Fruit fly (Drosophila melanogaster) whole organism, pupa: Measurements from ENCODE around the gene mge.

Source experiments
- CG12605 ChIP-seq: fragments of 200-800 bp; sonication (Bioruptor generic); IDR thresholded peaks from 2 replicates; pipeline ENCODE4 v1.3.6; 2022; ENCODE audit warnings: missing biosample characterization, missing genetic modification characterization
- CG13204 ChIP-seq: fragments of 200-800 bp; sonication (Bioruptor generic); optimal IDR thresholded peaks from 2 replicates; lab custom pipeline; 2018; ENCODE audit warnings: missing biosample characterization, mild to moderate bottlenecking, missing genetic modification characterization, moderate library complexity
- CG17806 ChIP-seq: fragments of 200-800 bp; sonication (Bioruptor generic); optimal IDR thresholded peaks from 2 replicates; lab custom pipeline; 2018; ENCODE audit warnings: missing biosample characterization, mild to moderate bottlenecking, missing genetic modification characterization, moderate library complexity
- CG34367 ChIP-seq: fragments of 200-800 bp; sonication (Bioruptor generic); optimal IDR thresholded peaks from 2 replicates; lab custom pipeline; 2018; ENCODE audit warnings: missing biosample characterization, mild to moderate bottlenecking, missing genetic modification characterization
- CG8301 ChIP-seq: fragments of 200-800 bp; sonication (Bioruptor generic); optimal IDR thresholded peaks from 2 replicates; lab custom pipeline; 2018; ENCODE audit warnings: missing biosample characterization, mild to moderate bottlenecking, missing genetic modification characterization
- D1 ChIP-seq: fragments of 200-800 bp; sonication (Bioruptor generic); optimal IDR thresholded peaks from 2 replicates; lab custom pipeline; 2018; ENCODE audit warnings: missing biosample characterization, mild to moderate bottlenecking, missing genetic modification characterization, moderate library complexity
- Ets98B ChIP-seq: fragments of 200-800 bp; sonication (Bioruptor generic); IDR thresholded peaks from 2 replicates; pipeline ENCODE4 v1.3.6; 2022; ENCODE audit warnings: missing biosample characterization, missing genetic modification characterization

- TF ChIP-seq CG34367 (tag; lab: Kevin White, UChicago) (no peak), CG17806 (tag; lab: Kevin White, UChicago) (no peak), CG13204 (no peak), CG12605 (GFP tag; lab: Robert Waterston, UW) (no peak), D1 (tag; lab: Kevin White, UChicago) (no peak), CG8301 (tag; lab: Kevin White, UChicago) (no peak), Ets98B (no peak; the same call in 1 of the 2 replicates)
Observed at dm6 chr3L:3908838-3909810, 607 bp downstream of the mge start.
